Fruit fly (Drosophila melanogaster) whole organism, embryonic: ENCODE measurements around the gene Tim13.
A peak's percentile ranks its signal among the peaks of the same experiment; 100 is the strongest.

Source experiments
- CG10274 ChIP-seq: fragments of 200-800 bp; sonication (Bioruptor generic); optimal IDR thresholded peaks from 3 replicates; lab custom pipeline; 2017; ENCODE audit warnings: missing biosample characterization, mild to moderate bottlenecking, missing genetic modification characterization
- CG11093 ChIP-seq: fragments of 200-800 bp; sonication (Bioruptor generic); IDR thresholded peaks from 3 replicates; pipeline ENCODE4 v1.3.6; 2022; ENCODE audit warnings: missing biosample characterization, missing genetic modification characterization
- CG13894 ChIP-seq: fragments of 200-800 bp; sonication (Bioruptor generic); optimal IDR thresholded peaks from 3 replicates; lab custom pipeline; 2018; ENCODE audit warnings: missing biosample characterization, mild to moderate bottlenecking, missing genetic modification characterization, moderate library complexity
- CG17361 ChIP-seq: fragments of 200-800 bp; sonication (Bioruptor generic); IDR thresholded peaks from 3 replicates; pipeline ENCODE4 v1.3.6; 2022; ENCODE audit warnings: missing biosample characterization, missing genetic modification characterization
- CG18011 ChIP-seq: fragments of 200-800 bp; sonication (Bioruptor generic); optimal IDR thresholded peaks from 2 replicates; lab custom pipeline; 2017; ENCODE audit warnings: missing biosample characterization, missing genetic modification characterization, mild to moderate bottlenecking, moderate library complexity, missing genotype
- CG18599 ChIP-seq: fragments of 200-800 bp; sonication (Bioruptor generic); optimal IDR thresholded peaks from 3 replicates; lab custom pipeline; 2017; ENCODE audit warnings: missing biosample characterization, missing genetic modification characterization, mild to moderate bottlenecking, moderate library complexity, missing genetic modification reagents
- CG18619 ChIP-seq: fragments of 200-800 bp; sonication (Bioruptor generic); optimal IDR thresholded peaks from 3 replicates; lab custom pipeline; 2017; ENCODE audit warnings: missing biosample characterization, mild to moderate bottlenecking, missing genetic modification characterization
- CG30403 ChIP-seq: fragments of 200-800 bp; sonication (Bioruptor generic); optimal IDR thresholded peaks from 3 replicates; lab custom pipeline; 2016; ENCODE audit warnings: missing biosample characterization, missing genetic modification characterization
- CG31224 ChIP-seq: fragments of 200-800 bp; sonication (Bioruptor generic); IDR thresholded peaks from 2 replicates; pipeline ENCODE4 v1.3.6; 2022; ENCODE audit warnings: missing biosample characterization, missing genetic modification characterization
- CG34224 ChIP-seq: fragments of 200-800 bp; sonication (Bioruptor generic); IDR thresholded peaks from 3 replicates; pipeline ENCODE4 v1.3.6; 2022; ENCODE audit warnings: missing biosample characterization, missing genetic modification characterization; ENCODE audit not compliant: partially characterized antibody
- CG4360 ChIP-seq: fragments of 200-800 bp; sonication (Bioruptor generic); IDR thresholded peaks from 2 replicates; pipeline ENCODE4 v1.3.6; 2022; ENCODE audit warnings: missing biosample characterization, missing genetic modification characterization
- CG4424 ChIP-seq: fragments of 200-800 bp; sonication (Bioruptor generic); optimal IDR thresholded peaks from 3 replicates; lab custom pipeline; 2016; ENCODE audit warnings: missing biosample characterization, missing genetic modification characterization
- CG6175 ChIP-seq: fragments of 200-800 bp; sonication (Bioruptor generic); IDR thresholded peaks from 3 replicates; pipeline ENCODE4 v1.3.6; 2022; ENCODE audit warnings: missing biosample characterization, missing genetic modification characterization
- CG8281 ChIP-seq: fragments of 200-800 bp; sonication (Bioruptor generic); optimal IDR thresholded peaks from 2 replicates; lab custom pipeline; 2018; ENCODE audit warnings: missing biosample characterization, mild to moderate bottlenecking, missing genetic modification characterization, moderate library complexity
- CG9876 ChIP-seq: fragments of 200-800 bp; sonication (Bioruptor generic); optimal IDR thresholded peaks from 2 replicates; lab custom pipeline; 2016; ENCODE audit warnings: missing biosample characterization, missing genetic modification characterization
- CG9932 ChIP-seq: fragments of 200-800 bp; sonication (Bioruptor generic); IDR thresholded peaks from 2 replicates; pipeline ENCODE4 v1.3.6; 2022; ENCODE audit warnings: missing biosample characterization, missing genetic modification characterization
- CHES-1-like ChIP-seq: fragments of 200-800 bp; sonication (Bioruptor generic); optimal IDR thresholded peaks from 2 replicates; lab custom pipeline; 2016; ENCODE audit warnings: missing biosample characterization, missing genetic modification characterization
- Camta ChIP-seq: fragments of 200-800 bp; sonication (Bioruptor generic); optimal IDR thresholded peaks from 2 replicates; lab custom pipeline; 2016; ENCODE audit warnings: missing biosample characterization, missing genetic modification characterization
- CoRest ChIP-seq: fragments of 200-800 bp; sonication (Bioruptor generic); optimal IDR thresholded peaks from 3 replicates; lab custom pipeline; 2018; ENCODE audit warnings: missing biosample characterization, mild to moderate bottlenecking, missing genetic modification characterization, moderate library complexity
- HLHmδ ChIP-seq: fragments of 200-800 bp; sonication (Bioruptor generic); optimal IDR thresholded peaks from 2 replicates; lab custom pipeline; 2018; ENCODE audit warnings: missing biosample characterization, mild to moderate bottlenecking, missing genetic modification characterization, moderate library complexity
- Hr78 ChIP-seq, 2 experiments: fragments of 200-800 bp in 1 of 2; fragments of >200 bp in 1 of 2; sonication (Bioruptor generic) in 1 of 2; optimal IDR thresholded peaks; 2 replicates each; lab custom pipeline; 2017 to 2019; ENCODE audit warnings: missing biosample characterization in 2 of 2, missing genetic modification characterization in 2 of 2, mild to moderate bottlenecking in 1 of 2, moderate library complexity in 1 of 2
- Med ChIP-seq: fragments of 200-800 bp; sonication (Bioruptor generic); peaks from one replicate; lab custom pipeline; 2016; ENCODE audit warnings: missing biosample characterization, missing genetic modification characterization, mild to moderate bottlenecking, inconsistent platforms, moderate library complexity
- Pdp1 ChIP-seq, 2 experiments: fragments of 200-800 bp; sonication (Bioruptor generic); optimal IDR thresholded peaks; 3 replicates each; lab custom pipeline; 2016; ENCODE audit warnings: missing biosample characterization in 2 of 2, missing genetic modification characterization in 2 of 2, mild to moderate bottlenecking in 1 of 2, moderate library complexity in 1 of 2
- Spps ChIP-seq: fragments of 200-800 bp; sonication (Bioruptor generic); optimal IDR thresholded peaks from 2 replicates; lab custom pipeline; 2018; ENCODE audit warnings: missing biosample characterization, mild to moderate bottlenecking, missing genetic modification characterization
- Sry-δ ChIP-seq: fragments of 200-800 bp; sonication (Bioruptor generic); optimal IDR thresholded peaks from 2 replicates; lab custom pipeline; 2016; ENCODE audit warnings: missing biosample characterization, missing genetic modification characterization
- YL-1 ChIP-seq: fragments of 200-800 bp; sonication (Bioruptor generic); optimal IDR thresholded peaks from 3 replicates; lab custom pipeline; 2017; ENCODE audit warnings: missing biosample characterization, mild to moderate bottlenecking, missing genetic modification characterization
- ab ChIP-seq: fragments of 200-800 bp; sonication (Bioruptor generic); optimal IDR thresholded peaks from 2 replicates; lab custom pipeline; 2016; ENCODE audit warnings: missing biosample characterization, missing genetic modification characterization
- al ChIP-seq: fragments of 200-800 bp; sonication (Bioruptor generic); IDR thresholded peaks from 2 replicates; pipeline ENCODE4 v1.3.6; 2022; ENCODE audit warnings: missing biosample characterization, missing genetic modification characterization
- chn ChIP-seq: fragments of 200-800 bp; sonication (Bioruptor generic); optimal IDR thresholded peaks from 2 replicates; lab custom pipeline; 2016; ENCODE audit warnings: missing biosample characterization, missing genetic modification characterization
- cwo ChIP-seq: fragments of 200-800 bp; sonication (Bioruptor generic); optimal IDR thresholded peaks from 3 replicates; lab custom pipeline; 2017; ENCODE audit warnings: missing biosample characterization, missing genetic modification characterization, mild to moderate bottlenecking, moderate library complexity, missing genetic modification reagents
- danr ChIP-seq: fragments of 200-800 bp; sonication (Bioruptor generic); IDR thresholded peaks from 2 replicates; pipeline ENCODE4 v1.3.6; 2022; ENCODE audit warnings: missing biosample characterization, missing genetic modification characterization
- dati ChIP-seq: fragments of 200-800 bp; sonication (Bioruptor generic); IDR thresholded peaks from 2 replicates; pipeline ENCODE4 v1.3.6; 2022; ENCODE audit warnings: missing biosample characterization, missing genetic modification characterization
- disco-r ChIP-seq: fragments of 200-800 bp; sonication (Bioruptor generic); optimal IDR thresholded peaks from 2 replicates; lab custom pipeline; 2016; ENCODE audit warnings: missing biosample characterization, missing genetic modification characterization
- dysf ChIP-seq: fragments of 200-800 bp; sonication (Bioruptor generic); IDR thresholded peaks from 3 replicates; pipeline ENCODE4 v1.3.6; 2022; ENCODE audit warnings: missing biosample characterization, missing genetic modification characterization
- ewg ChIP-seq: fragments of 200-800 bp; sonication (Bioruptor generic); optimal IDR thresholded peaks from 3 replicates; lab custom pipeline; 2017; ENCODE audit warnings: mild to moderate bottlenecking, missing biosample characterization, missing genetic modification reagents, missing genetic modification characterization
- fd3F ChIP-seq: fragments of 200-800 bp; sonication (Bioruptor generic); optimal IDR thresholded peaks from 2 replicates; lab custom pipeline; 2018; ENCODE audit warnings: missing biosample characterization, mild to moderate bottlenecking, missing genetic modification characterization, moderate library complexity
- fd96Cb ChIP-seq: fragments of 200-800 bp; sonication (Bioruptor generic); optimal IDR thresholded peaks from 2 replicates; lab custom pipeline; 2018; ENCODE audit warnings: missing biosample characterization, mild to moderate bottlenecking, missing genetic modification characterization, moderate library complexity
- gcm2 ChIP-seq: fragments of 200-800 bp; sonication (Bioruptor generic); optimal IDR thresholded peaks from 2 replicates; lab custom pipeline; 2016; ENCODE audit warnings: missing biosample characterization, missing genetic modification characterization
- gsb ChIP-seq: fragments of 200-800 bp; sonication (Bioruptor generic); IDR thresholded peaks from 2 replicates; pipeline ENCODE4 v1.3.6; 2022; ENCODE audit warnings: missing biosample characterization, missing genetic modification characterization
- insv ChIP-seq, 2 experiments: fragments of 200-800 bp; sonication (Bioruptor generic); optimal IDR thresholded peaks; 3 replicates each; lab custom pipeline; 2016 to 2018; ENCODE audit warnings: missing biosample characterization in 2 of 2, missing genetic modification characterization in 2 of 2
- jigr1 ChIP-seq: fragments of 200-800 bp; sonication (Bioruptor generic); IDR thresholded peaks from 3 replicates; pipeline ENCODE4 v1.3.6; 2022; ENCODE audit warnings: missing biosample characterization, missing genetic modification characterization
- jing ChIP-seq: fragments of 200-800 bp; sonication (Bioruptor generic); optimal IDR thresholded peaks from 2 replicates; lab custom pipeline; 2018; ENCODE audit warnings: missing biosample characterization, mild to moderate bottlenecking, missing genetic modification characterization
- lbe ChIP-seq: fragments of 200-800 bp; sonication (Bioruptor generic); optimal IDR thresholded peaks from 2 replicates; lab custom pipeline; 2016; ENCODE audit warnings: missing biosample characterization, mild to moderate bottlenecking, missing genetic modification characterization
- nmo ChIP-seq: fragments of 200-800 bp; sonication (Bioruptor generic); optimal IDR thresholded peaks from 2 replicates; lab custom pipeline; 2018; ENCODE audit warnings: missing biosample characterization, mild to moderate bottlenecking, missing genetic modification characterization, moderate library complexity
- pzg ChIP-seq: fragments of 200-800 bp; sonication (Bioruptor generic); optimal IDR thresholded peaks from 3 replicates; lab custom pipeline; 2018; ENCODE audit warnings: missing biosample characterization, mild to moderate bottlenecking, missing genetic modification characterization, moderate library complexity
- ro ChIP-seq: fragments of 200-800 bp; sonication (Bioruptor generic); IDR thresholded peaks from 2 replicates; pipeline ENCODE4 v1.3.6; 2022; ENCODE audit warnings: missing biosample characterization, missing genetic modification characterization
- run ChIP-seq: fragments of 200-800 bp; sonication (Bioruptor generic); optimal IDR thresholded peaks from 3 replicates; lab custom pipeline; 2018; ENCODE audit warnings: missing biosample characterization, mild to moderate bottlenecking, missing genetic modification characterization
- sc ChIP-seq, 3 experiments: fragments of >200 bp in 2 of 3; fragments of 200-800 bp in 1 of 3; sonication (Bioruptor generic) in 1 of 3; optimal IDR thresholded peaks; 2 replicates in 2 of 3; 3 replicates in 1 of 3; lab custom pipeline; 2017; ENCODE audit warnings: mild to moderate bottlenecking in 1 of 3, missing biosample characterization in 1 of 3, missing genetic modification characterization in 1 of 3, missing genetic modification reagents in 1 of 3
- trem ChIP-seq: fragments of 200-800 bp; optimal IDR thresholded peaks from 3 replicates; lab custom pipeline; 2019; ENCODE audit warnings: missing biosample characterization, mild to moderate bottlenecking, missing genetic modification characterization, moderate library complexity
- usp ChIP-seq: fragments of >200 bp; optimal IDR thresholded peaks from 2 replicates; lab custom pipeline; 2017; ENCODE audit warnings: missing biosample characterization, missing genetic modification characterization
- z ChIP-seq: fragments of 200-800 bp; sonication (Bioruptor generic); IDR thresholded peaks from 3 replicates; pipeline ENCODE4 v1.3.6; 2022; ENCODE audit warnings: missing biosample characterization, missing genetic modification characterization

Tim13 gene

DNA sequence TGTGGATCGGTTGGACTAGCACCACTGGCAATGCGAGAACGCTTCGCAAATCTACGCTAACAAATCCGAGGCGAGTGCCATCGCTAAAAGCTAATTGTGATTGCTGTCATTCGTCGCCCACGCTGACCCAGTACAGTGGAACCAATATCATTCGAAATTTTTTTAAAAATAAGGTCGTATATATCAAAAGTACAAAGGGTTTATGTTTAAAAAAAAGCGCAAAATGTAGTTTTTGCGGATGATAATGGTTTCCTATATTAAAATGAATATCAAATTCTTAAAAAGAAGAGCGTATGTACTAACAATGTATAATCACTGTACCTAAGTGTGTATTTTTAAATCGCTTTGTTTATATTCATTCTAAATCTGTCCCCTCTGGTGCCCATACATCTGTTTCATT is 11.0 kb upstream of the Tim13 start (continued):
- peak; percentile 48 for TF ChIP-seq fd3F
- no peak for TF ChIP-seq sc (optimal IDR thresholded peaks at IDR 0.05; lab: Kevin White, UChicago)
- no peak for TF ChIP-seq sc (GFP tag; optimal IDR thresholded peaks at IDR 0.05; lab: Kevin White, UChicago)
- TF ChIP-seq disco-r (GFP tag; lab: Kevin White, UChicago): no peak
- no peak for TF ChIP-seq Spps (tag; lab: Kevin White, UChicago)
- peak; percentile 19 for TF ChIP-seq Camta (GFP tag; lab: Kevin White, UChicago)
- no peak for TF ChIP-seq pzg (GFP tag; lab: Kevin White, UChicago)
- peak; percentile 27; the same call in 1 of the 2 replicates for TF ChIP-seq CG31224
- TF ChIP-seq CG34224 (GFP tag; lab: Robert Waterston, UW): no peak
- no peak for TF ChIP-seq ewg (GFP tag; lab: Kevin White, UChicago)
- TF ChIP-seq CG9932 (GFP tag; lab: Robert Waterston, UW): peak; percentile 75
- TF ChIP-seq ro (GFP tag; lab: Robert Waterston, UW): no peak
- TF ChIP-seq HLHmδ (GFP tag; lab: Kevin White, UChicago): no peak
- no peak for TF ChIP-seq chn (GFP tag; lab: Kevin White, UChicago)
- TF ChIP-seq gsb: 0 out of 2 replicates have a peak, but pooled peaks have one; percentile 16
- TF ChIP-seq gcm2: no peak
- TF ChIP-seq Med (GFP tag; lab: Kevin White, UChicago): peak; percentile 71
- peak; percentile 25 for TF ChIP-seq fd96Cb
- no peak for TF ChIP-seq CG6175 (GFP tag; lab: Robert Waterston, UW)
- TF ChIP-seq lbe (GFP tag; lab: Kevin White, UChicago): no peak
- TF ChIP-seq CG18599 (GFP tag; lab: Kevin White, UChicago): peak; percentile 58
- no peak for TF ChIP-seq CG4360
- TF ChIP-seq trem (tag; lab: Kevin White, UChicago): no peak
- TF ChIP-seq CG11093: no peak
- no peak for TF ChIP-seq ab (GFP tag; lab: Kevin White, UChicago)
- TF ChIP-seq al: peak; percentile 61
- TF ChIP-seq CG18619: peak; percentile 19
- TF ChIP-seq jing (GFP tag; lab: Kevin White, UChicago): no peak
- peak; percentile 14 for TF ChIP-seq Sry-δ
- peak; percentile 80 for TF ChIP-seq dysf (GFP tag; lab: Robert Waterston, UW)
- TF ChIP-seq cwo (GFP tag; lab: Kevin White, UChicago): peak; percentile 43
- no peak for TF ChIP-seq CG9876 (GFP tag; lab: Kevin White, UChicago)
- no peak for TF ChIP-seq CG10274 (GFP tag; lab: Kevin White, UChicago)
- peak; percentile 36 for TF ChIP-seq CG30403
- TF ChIP-seq dati (GFP tag; lab: Robert Waterston, UW): no peak
- no peak for TF ChIP-seq run (tag; lab: Kevin White, UChicago)
- peak; percentile 1 for TF ChIP-seq CG4424 (GFP tag; lab: Kevin White, UChicago)
- TF ChIP-seq CHES-1-like (GFP tag; lab: Kevin White, UChicago): no peak
- TF ChIP-seq Hr78 (GFP tag; optimal IDR thresholded peaks at IDR 0.05; lab: Kevin White, UChicago): no peak
- TF ChIP-seq insv (GFP tag; optimal IDR thresholded peaks at IDR 0.05; lab: Kevin White, UChicago): no peak
- TF ChIP-seq danr: no peak
- no peak for TF ChIP-seq CG18011 (GFP tag; lab: Kevin White, UChicago)
- TF ChIP-seq jigr1 (GFP tag; lab: Robert Waterston, UW): no peak
- TF ChIP-seq CG8281 (tag; lab: Kevin White, UChicago): no peak
- TF ChIP-seq usp (GFP tag; lab: Kevin White, UChicago): no peak
- TF ChIP-seq CoRest (tag; lab: Kevin White, UChicago): peak; percentile 59
- peak; percentile 24 for TF ChIP-seq nmo
- no peak for TF ChIP-seq CG17361 (GFP tag; lab: Robert Waterston, UW)
- TF ChIP-seq Pdp1 (GFP tag; optimal IDR thresholded peaks at IDR 0.05; lab: Kevin White, UChicago): peak in 1 of 2 experiments; percentile 7
- TF ChIP-seq z: no peak
- no peak for TF ChIP-seq CG13894 (tag; lab: Kevin White, UChicago)
- peak; percentile 17 for TF ChIP-seq YL-1
